Worm (Caenorhabditis elegans): Measurements from ENCODE around the gene gpa-18.
"Not testable (repeated sequence)": the region's sequence is repeated elsewhere in the genome, so short reads cannot be mapped to it uniquely, and the experiment has no call there.

The gpa-18 gene

DNA sequence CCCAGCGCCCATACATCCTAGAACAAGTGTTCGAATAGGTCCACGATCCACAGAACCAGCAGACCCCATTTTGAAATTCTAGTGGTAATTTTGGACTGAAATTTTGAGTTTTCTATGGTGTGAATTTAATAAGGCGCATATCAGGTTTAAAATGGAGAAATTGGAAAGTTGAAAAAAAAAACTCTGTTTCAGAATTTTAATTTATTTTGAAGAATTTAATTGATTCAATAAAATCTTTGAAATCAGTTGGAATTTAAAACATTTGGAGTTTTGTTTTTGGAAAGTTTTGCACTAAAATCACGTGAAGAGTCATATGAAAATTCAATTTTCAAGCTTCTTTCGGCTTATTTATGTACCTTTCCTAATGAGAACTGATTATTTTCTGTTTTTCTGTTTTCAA is at the start of gene gpa-18:
gpa-18 (minus strand) TSS at position 101 of the 400 bp plus-strand sequence.
- TF ChIP-seq him-1 (tag; optimal IDR thresholded peaks at IDR 0.05) (no peak), W03F9.2 (tag; optimal IDR thresholded peaks at IDR 0.05) (no peak), dao-5 (tag; optimal IDR thresholded peaks at IDR 0.05) (no peak)

DNA sequence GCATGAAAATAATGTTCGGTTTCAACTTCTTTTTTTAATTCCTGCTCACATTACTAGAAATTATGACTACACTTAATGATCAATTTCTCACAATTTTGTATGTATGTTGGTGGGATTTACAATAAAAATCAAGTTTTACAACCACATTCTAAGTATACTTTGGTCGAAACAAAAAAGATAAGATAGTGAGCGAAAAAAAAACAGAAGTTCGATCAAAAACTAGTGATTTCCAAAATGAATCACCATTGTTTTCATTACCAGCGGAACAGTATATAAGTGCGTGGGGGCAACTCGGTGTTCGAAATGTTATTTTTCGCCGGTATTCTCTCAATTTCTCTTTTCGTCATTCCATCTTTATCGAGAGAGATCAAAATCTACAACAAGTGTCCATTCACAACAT is 35.1 kb upstream of the gpa-18 start, which contains the start of gene thn-5:
thn-5 (plus strand) TSS at position 301 of the 400 bp plus-strand sequence.
- TF ChIP-seq him-1 (tag; optimal IDR thresholded peaks at IDR 0.05) (no peak), W03F9.2 (tag; optimal IDR thresholded peaks at IDR 0.05) (no peak), dao-5 (tag; optimal IDR thresholded peaks at IDR 0.05) (no peak)

DNA sequence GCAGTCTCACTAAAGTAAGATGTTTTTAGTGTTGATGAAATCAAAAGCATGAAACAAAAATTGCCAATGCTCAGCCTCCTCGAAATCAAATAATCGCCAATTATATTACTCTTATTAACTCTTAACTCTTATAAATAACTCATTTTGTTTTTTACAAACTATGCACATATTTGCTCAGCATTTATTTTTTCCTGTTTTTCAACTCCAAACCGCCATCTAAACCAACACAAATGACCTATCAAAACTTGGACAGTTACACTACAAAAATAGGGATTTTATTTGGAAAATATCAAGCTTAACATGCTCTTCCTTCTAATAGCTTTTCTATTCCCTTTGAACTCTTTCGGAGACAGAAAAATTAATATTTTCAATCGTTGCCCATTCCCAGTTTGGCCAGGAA is 33.2 kb upstream of the gpa-18 start, which contains the start of gene thn-6:
thn-6 (plus strand) TSS at position 301 of the 400 bp plus-strand sequence.
- no peak for TF ChIP-seq dao-5 (tag; optimal IDR thresholded peaks at IDR 0.05)
- TF ChIP-seq W03F9.2 (tag; optimal IDR thresholded peaks at IDR 0.05): no peak
- no peak for TF ChIP-seq him-1 (tag; optimal IDR thresholded peaks at IDR 0.05)

DNA sequence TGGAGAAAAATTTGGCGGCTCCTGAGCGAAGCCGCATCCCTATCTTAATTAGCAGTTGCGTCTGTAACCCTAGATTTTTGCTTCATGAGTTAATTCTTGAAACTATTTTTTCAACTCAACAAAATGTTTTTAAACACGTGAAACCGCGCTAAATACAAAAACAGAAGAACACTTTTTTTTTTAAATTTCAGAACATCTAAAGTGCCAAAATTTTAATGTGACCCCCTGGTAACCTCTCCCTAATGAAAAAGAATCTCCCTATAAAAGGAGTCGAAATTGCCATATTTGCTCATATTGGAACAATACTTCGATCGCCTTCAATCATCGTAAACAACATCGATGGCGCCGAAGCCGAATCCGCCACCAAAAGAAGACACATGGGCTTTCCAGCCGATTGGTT is 31.1 kb upstream of the gpa-18 start, which contains the start of gene nsph-4.1:
nsph-4.1 (plus strand) TSS at position 301 of the 400 bp plus-strand sequence.
- not testable (repeated sequence) for TF ChIP-seq him-1, W03F9.2, dao-5 (tag; optimal IDR thresholded peaks at IDR 0.05)

DNA sequence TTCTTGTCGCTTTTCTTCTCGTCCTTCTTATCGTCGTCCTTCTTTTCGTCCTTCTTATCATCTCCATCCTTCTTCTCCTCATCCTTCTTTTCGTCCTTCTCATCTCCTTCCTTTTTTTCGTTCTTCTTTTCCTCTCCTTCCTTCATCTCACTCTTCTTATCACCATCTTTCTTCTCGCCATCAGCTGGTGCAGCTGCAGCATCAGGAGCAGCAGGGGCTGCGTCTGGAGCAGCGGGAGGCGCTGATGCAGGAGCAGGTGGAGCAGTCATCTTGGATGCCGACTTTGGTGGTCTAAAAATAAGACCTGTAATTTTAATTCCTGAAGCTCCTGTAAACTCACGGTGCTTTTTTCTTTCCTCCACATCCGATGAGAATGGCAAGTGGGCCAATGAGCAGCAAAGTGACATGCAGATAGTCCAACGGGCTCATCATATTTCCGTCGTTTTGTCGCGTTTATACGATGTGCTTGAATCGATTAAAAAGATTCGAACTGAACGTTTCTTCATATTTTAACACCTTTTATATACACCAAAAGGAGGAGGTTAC is 29.9 kb upstream of the gpa-18 start, which contains the start of gene cylc-1:
cylc-1 (minus strand) TSS at position 496 of the 546 bp plus-strand sequence.
- not testable (repeated sequence) for TF ChIP-seq W03F9.2, dao-5, him-1 (tag; optimal IDR thresholded peaks at IDR 0.05)

DNA sequence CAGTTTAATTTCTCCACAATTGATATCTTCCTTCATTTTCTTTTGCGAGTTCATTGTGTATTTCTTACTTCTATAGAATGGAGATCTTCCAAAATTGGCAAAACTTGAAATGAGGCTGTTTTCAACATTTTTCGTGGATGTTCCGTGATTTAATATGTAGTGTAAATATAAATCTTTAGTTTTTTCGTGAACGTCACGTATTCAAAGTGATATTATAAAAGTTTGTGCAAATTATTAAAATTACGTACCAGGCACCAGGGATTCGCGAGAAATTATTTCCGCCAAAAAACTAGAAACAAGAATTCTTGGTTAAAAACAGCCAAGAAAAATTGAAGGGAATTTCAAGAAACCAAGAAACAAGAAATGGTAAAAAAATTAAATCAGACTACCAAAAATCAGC is 28.8 kb upstream of the gpa-18 start, which contains the start of gene Y59E9AL.8:
Y59E9AL.8 (minus strand) TSS at position 101 of the 400 bp plus-strand sequence.
- TF ChIP-seq him-1 (tag; optimal IDR thresholded peaks at IDR 0.05) (no peak), W03F9.2 (tag; optimal IDR thresholded peaks at IDR 0.05) (no peak), dao-5 (tag; optimal IDR thresholded peaks at IDR 0.05) (no peak)

DNA sequence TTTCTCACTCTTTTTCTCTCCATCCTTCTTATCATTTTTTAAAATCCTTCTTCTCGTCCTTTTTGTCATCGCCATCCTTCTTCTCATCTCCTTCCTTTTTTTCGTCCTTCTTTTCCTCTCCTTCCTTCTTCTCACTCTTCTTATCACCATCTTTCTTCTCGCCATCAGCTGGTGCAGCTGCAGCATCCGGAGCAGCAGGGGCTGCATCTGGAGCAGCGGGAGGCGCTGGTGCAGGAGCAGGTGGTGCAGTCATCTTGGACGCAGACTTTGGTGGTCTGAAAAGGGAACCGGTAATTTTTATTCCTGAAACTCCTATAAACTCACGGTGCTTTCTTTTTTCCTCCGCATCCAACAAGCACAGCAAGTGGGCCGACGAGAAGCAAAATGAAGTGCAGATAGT is 26.3 kb upstream of the gpa-18 start:
- no peak for TF ChIP-seq W03F9.2 (tag; optimal IDR thresholded peaks at IDR 0.05)
- no peak for TF ChIP-seq him-1 (tag; optimal IDR thresholded peaks at IDR 0.05)
- no peak for TF ChIP-seq dao-5 (tag; optimal IDR thresholded peaks at IDR 0.05)

DNA sequence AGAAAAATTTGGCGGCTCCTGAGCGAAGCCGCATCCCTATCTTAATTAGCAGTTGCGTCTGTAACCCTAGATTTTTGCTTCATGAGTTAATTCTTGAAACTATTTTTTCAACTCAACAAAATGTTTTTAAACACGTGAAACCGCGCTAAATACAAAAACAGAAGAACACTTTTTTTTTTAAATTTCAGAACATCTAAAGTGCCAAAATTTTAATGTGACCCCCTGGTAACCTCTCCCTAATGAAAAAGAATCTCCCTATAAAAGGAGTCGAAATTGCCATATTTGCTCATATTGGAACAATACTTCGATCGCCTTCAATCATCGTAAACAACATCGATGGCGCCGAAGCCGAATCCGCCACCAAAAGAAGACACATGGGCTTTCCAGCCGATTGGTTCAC is 23.1 kb upstream of the gpa-18 start, which contains the start of gene nsph-4.2:
nsph-4.2 (plus strand) TSS at position 301 of the 400 bp plus-strand sequence.
- TF ChIP-seq him-1, W03F9.2, dao-5 (tag; optimal IDR thresholded peaks at IDR 0.05): not testable (repeated sequence)

DNA sequence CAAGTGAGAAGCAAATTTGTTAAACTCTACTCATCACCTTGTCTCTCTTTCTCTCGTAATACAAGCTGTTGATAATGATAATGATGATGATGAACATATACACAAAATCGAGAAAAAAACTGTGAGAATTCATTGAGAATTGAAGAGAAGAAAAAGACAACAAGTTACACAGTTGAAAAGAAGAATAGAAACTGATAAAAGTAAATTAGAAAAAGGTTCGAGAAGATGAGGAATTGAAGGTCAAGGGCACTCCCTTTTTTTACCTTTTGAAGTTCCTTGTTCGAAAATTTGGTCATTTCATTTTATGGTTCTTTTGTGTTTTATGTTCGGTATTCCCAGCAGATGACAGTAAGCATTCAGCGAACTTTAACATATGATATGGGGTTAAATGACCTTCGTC is 20.9 kb upstream of the gpa-18 start:
- no peak for TF ChIP-seq W03F9.2 (tag; optimal IDR thresholded peaks at IDR 0.05)
- TF ChIP-seq him-1 (tag; optimal IDR thresholded peaks at IDR 0.05): no peak
- no peak for TF ChIP-seq dao-5 (tag; optimal IDR thresholded peaks at IDR 0.05)

DNA sequence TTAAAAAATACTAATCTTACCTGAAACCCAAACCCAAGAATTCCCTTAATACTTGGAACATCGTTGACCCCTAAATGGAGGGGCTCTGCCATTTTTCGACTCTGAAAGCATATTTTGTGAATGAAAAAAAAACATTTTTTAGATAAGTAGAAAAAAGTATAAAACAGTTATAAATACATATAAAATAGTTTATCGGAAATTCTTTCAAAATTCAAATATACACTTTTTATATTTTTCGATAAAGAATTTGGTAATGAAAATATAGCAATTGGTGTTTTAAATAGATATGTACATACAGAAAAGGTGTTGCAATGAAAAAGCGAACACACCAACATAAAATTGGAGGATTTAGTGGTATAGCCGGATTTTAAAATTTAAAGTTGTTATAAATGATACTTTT is 19.7 kb upstream of the gpa-18 start, which contains the start of gene Y59E9AL.4:
Y59E9AL.4 (minus strand) TSS at position 101 of the 400 bp plus-strand sequence.
- TF ChIP-seq W03F9.2 (tag; optimal IDR thresholded peaks at IDR 0.05): no peak
- no peak for TF ChIP-seq dao-5 (tag; optimal IDR thresholded peaks at IDR 0.05)
- no peak for TF ChIP-seq him-1 (tag; optimal IDR thresholded peaks at IDR 0.05)

DNA sequence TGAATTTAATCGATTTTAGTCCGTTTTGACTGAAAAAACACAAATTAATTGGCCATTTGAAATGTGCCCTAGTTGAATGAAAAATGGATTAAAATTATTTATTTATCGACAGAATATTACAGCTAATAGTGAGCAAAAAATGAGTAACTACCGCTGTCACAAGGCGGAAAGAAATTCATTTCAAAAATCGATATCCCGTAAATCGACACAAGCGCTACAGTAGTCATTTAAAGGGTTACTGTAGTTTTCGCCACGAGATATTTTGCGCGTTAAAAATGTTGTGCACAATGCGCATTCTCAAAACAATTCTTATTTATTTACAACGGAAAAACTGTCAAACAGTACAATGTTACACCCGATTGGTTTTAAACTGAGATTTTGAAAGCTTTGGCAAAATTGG is 15.2 kb upstream of the gpa-18 start:
- no peak for TF ChIP-seq him-1 (tag; optimal IDR thresholded peaks at IDR 0.05)
- TF ChIP-seq dao-5 (tag; optimal IDR thresholded peaks at IDR 0.05): no peak

DNA sequence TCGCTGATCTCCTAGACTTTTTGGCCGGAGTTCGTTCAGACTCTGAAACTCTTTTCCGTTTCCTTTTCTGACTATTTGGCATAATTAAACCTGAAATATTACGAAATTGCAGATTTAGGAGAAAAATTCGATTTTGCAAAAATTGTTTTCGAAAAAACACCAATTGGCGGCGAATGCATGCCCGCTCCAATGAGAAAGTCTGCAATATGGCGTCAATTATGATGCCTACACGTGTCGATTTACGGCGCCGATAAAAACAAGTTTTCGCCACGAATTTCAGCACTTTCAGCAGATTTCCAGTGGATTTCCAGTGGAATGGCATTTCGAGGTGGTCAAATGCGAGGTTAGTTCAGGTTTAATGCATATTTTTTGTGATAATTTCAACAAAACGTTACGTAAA is 14.0 kb upstream of the gpa-18 start, which contains the start of the genes Y59E9AL.36 and nbet-1:
Y59E9AL.36 (minus strand) TSS at position 92 of the 400 bp plus-strand sequence.
nbet-1 (plus strand) TSS at position 112 of the 400 bp plus-strand sequence.
- TF ChIP-seq dao-5 (tag; optimal IDR thresholded peaks at IDR 0.05) (no peak), W03F9.2 (tag; optimal IDR thresholded peaks at IDR 0.05) (peak; percentile 64)

DNA sequence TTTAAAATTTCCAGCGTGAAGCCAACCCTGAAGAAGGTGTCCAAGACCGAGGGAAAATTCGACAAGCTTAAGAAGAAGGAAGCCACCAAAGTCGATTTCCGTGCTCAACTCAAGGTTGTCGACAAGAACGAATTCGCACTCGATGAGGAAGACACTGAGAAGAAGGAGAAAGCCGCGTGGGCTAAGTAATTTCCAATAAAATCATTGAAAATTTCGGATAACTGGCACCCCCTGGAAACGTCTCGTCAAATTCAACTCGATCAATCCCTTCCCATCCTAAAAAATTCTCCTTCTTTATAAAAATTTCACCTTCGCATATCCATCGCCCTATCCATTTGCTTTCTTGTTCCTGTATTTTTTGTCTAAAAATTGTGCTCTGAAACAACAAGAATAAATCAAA is 11.3 kb upstream of the gpa-18 start:
- no peak for TF ChIP-seq W03F9.2 (tag; optimal IDR thresholded peaks at IDR 0.05)
- TF ChIP-seq him-1 (tag; optimal IDR thresholded peaks at IDR 0.05): no peak
- no peak for TF ChIP-seq dao-5 (tag; optimal IDR thresholded peaks at IDR 0.05)

DNA sequence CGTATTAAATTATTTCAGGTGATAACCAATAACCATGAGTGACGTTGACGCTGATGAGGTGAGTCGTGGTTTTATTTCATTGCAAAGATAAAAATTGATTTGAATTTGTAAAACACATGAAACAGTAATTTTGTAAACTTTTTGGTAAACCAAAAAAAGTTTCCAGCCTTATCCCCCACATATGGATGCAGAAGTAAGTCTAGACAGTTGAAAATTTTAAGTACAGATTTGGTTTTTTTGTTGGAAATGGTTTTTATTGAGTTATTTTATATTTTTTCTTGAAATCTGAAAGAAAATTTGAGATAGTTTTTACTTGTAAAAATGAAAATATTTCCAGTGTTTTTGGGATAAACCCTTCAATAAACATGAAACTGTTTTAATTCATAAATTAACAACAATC is 9.1 kb upstream of the gpa-18 start, which contains the start of gene tni-4:
tni-4 (plus strand) TSS at position 19 of the 400 bp plus-strand sequence.
- TF ChIP-seq him-1 (tag; optimal IDR thresholded peaks at IDR 0.05): no peak
- TF ChIP-seq dao-5 (tag; optimal IDR thresholded peaks at IDR 0.05): no peak
- no peak for TF ChIP-seq W03F9.2 (tag; optimal IDR thresholded peaks at IDR 0.05)
